Fruit fly (Drosophila melanogaster) whole organism, embryonic: ENCODE results near the gene CG42340.

ENCODE experiments used
- ATbp ChIP-seq: fragments of 200-800 bp; sonication (Bioruptor generic); optimal IDR thresholded peaks from 2 replicates; lab custom pipeline; 2017; ENCODE audit warnings: missing biosample characterization, mild to moderate bottlenecking, missing genetic modification characterization, missing genetic modification reagents
- Aef1 ChIP-seq: fragments of 200-800 bp; sonication (Bioruptor generic); IDR thresholded peaks from 3 replicates; pipeline ENCODE4 v1.3.6; 2022; ENCODE audit warnings: missing biosample characterization, missing genetic modification characterization
- Bgb ChIP-seq: fragments of 200-800 bp; sonication (Bioruptor generic); IDR thresholded peaks from 2 replicates; pipeline ENCODE4 v1.3.6; 2022; ENCODE audit warnings: missing biosample characterization, missing genetic modification characterization; ENCODE audit not compliant: partially characterized antibody
- CG12744 ChIP-seq: fragments of 200-800 bp; sonication (Bioruptor generic); optimal IDR thresholded peaks from 2 replicates; lab custom pipeline; 2016; ENCODE audit warnings: missing biosample characterization, missing genetic modification characterization
- CG14441 ChIP-seq: fragments of 200-800 bp; sonication (Bioruptor generic); IDR thresholded peaks from 2 replicates; pipeline ENCODE4 v1.3.6; 2022; ENCODE audit warnings: missing biosample characterization, missing genetic modification characterization
- CG14860 ChIP-seq: fragments of 200-800 bp; sonication (Bioruptor generic); IDR thresholded peaks from 3 replicates; pipeline ENCODE4 v1.3.6; 2022; ENCODE audit warnings: missing biosample characterization, missing genetic modification characterization; ENCODE audit not compliant: partially characterized antibody
- CG15011 ChIP-seq: fragments of 200-800 bp; sonication (Bioruptor generic); optimal IDR thresholded peaks from 3 replicates; lab custom pipeline; 2018; ENCODE audit warnings: missing biosample characterization, mild to moderate bottlenecking, missing genetic modification characterization
- CG1603 ChIP-seq: fragments of 200-800 bp; sonication (Bioruptor generic); optimal IDR thresholded peaks from 2 replicates; lab custom pipeline; 2019; ENCODE audit warnings: missing biosample characterization, mild to moderate bottlenecking, missing genetic modification characterization, moderate library complexity
- CG2129 ChIP-seq: fragments of 200-800 bp; sonication (Bioruptor generic); IDR thresholded peaks from 2 replicates; pipeline ENCODE4 v1.3.6; 2022; ENCODE audit warnings: missing biosample characterization, missing genetic modification characterization; ENCODE audit not compliant: partially characterized antibody
- CG2712 ChIP-seq: fragments of 200-800 bp; optimal IDR thresholded peaks from 3 replicates; lab custom pipeline; 2019; ENCODE audit warnings: missing biosample characterization, mild to moderate bottlenecking, missing genetic modification characterization, moderate library complexity
- CG31441 ChIP-seq: fragments of 200-800 bp; sonication (Bioruptor generic); IDR thresholded peaks from 2 replicates; pipeline ENCODE4 v1.3.6; 2022; ENCODE audit warnings: missing biosample characterization, missing genetic modification characterization
- CG33213 ChIP-seq: fragments of 200-800 bp; sonication (Bioruptor generic); optimal IDR thresholded peaks from 3 replicates; lab custom pipeline; 2016; ENCODE audit warnings: missing biosample characterization, missing genetic modification characterization
- CG3407 ChIP-seq: fragments of 200-800 bp; sonication (Bioruptor generic); optimal IDR thresholded peaks from 2 replicates; lab custom pipeline; 2018; ENCODE audit warnings: missing biosample characterization, mild to moderate bottlenecking, missing genetic modification characterization
- CG34422 ChIP-seq: fragments of 200-800 bp; sonication (Bioruptor generic); IDR thresholded peaks from 3 replicates; pipeline ENCODE4 v1.3.6; 2022; ENCODE audit warnings: missing biosample characterization, missing genetic modification characterization
- CG3838 ChIP-seq: fragments of 200-800 bp; sonication (Bioruptor generic); optimal IDR thresholded peaks from 3 replicates; lab custom pipeline; 2016; ENCODE audit warnings: missing biosample characterization, missing genetic modification characterization
- CG3995 ChIP-seq: fragments of 200-800 bp; sonication (Bioruptor generic); optimal IDR thresholded peaks from 3 replicates; lab custom pipeline; 2016; ENCODE audit warnings: missing biosample characterization, missing genetic modification characterization
- CG43689 ChIP-seq: fragments of 200-800 bp; sonication (Bioruptor generic); IDR thresholded peaks from 2 replicates; pipeline ENCODE4 v1.3.6; 2022; ENCODE audit warnings: missing biosample characterization, missing genetic modification characterization
- CG4617 ChIP-seq: fragments of 200-800 bp; sonication (Bioruptor generic); optimal IDR thresholded peaks from 3 replicates; lab custom pipeline; 2016; ENCODE audit warnings: missing biosample characterization, missing genetic modification characterization, borderline replicate concordance
- CG6272 ChIP-seq: fragments of 200-800 bp; sonication (Bioruptor generic); IDR thresholded peaks from 2 replicates; pipeline ENCODE4 v1.3.6; 2022; ENCODE audit warnings: missing biosample characterization, missing genetic modification characterization
- CG6654 ChIP-seq: fragments of 200-800 bp; sonication (Bioruptor generic); optimal IDR thresholded peaks from 2 replicates; lab custom pipeline; 2017; ENCODE audit warnings: missing biosample characterization, mild to moderate bottlenecking, missing genetic modification characterization
- CG7745 ChIP-seq: fragments of 200-800 bp; sonication (Bioruptor generic); optimal IDR thresholded peaks from 2 replicates; lab custom pipeline; 2018; ENCODE audit warnings: missing biosample characterization, mild to moderate bottlenecking, missing genetic modification characterization, moderate library complexity
- CG7928 ChIP-seq: fragments of 200-800 bp; sonication (Bioruptor generic); optimal IDR thresholded peaks from 2 replicates; lab custom pipeline; 2017; ENCODE audit warnings: missing biosample characterization, mild to moderate bottlenecking, missing genetic modification characterization
- CG8478 ChIP-seq: fragments of >200 bp; optimal IDR thresholded peaks from 2 replicates; lab custom pipeline; 2018
- CTCF ChIP-seq: fragments of 200-800 bp; sonication (Bioruptor generic); optimal IDR thresholded peaks from 2 replicates; lab custom pipeline; 2017; ENCODE audit warnings: missing biosample characterization, mild to moderate bottlenecking, missing genetic modification characterization, moderate library complexity
- Dek ChIP-seq: fragments of 200-800 bp; sonication (Bioruptor generic); optimal IDR thresholded peaks from 3 replicates; lab custom pipeline; 2019; ENCODE audit warnings: missing biosample characterization, mild to moderate bottlenecking, missing genetic modification characterization, moderate library complexity
- Ets65A ChIP-seq: fragments of 200-800 bp; sonication (Bioruptor generic); peaks from one replicate; lab custom pipeline; 2016; ENCODE audit warnings: missing biosample characterization, missing genetic modification characterization
- Ets97D ChIP-seq: fragments of 200-800 bp; sonication (Bioruptor generic); optimal IDR thresholded peaks from 3 replicates; lab custom pipeline; 2016; ENCODE audit warnings: missing biosample characterization, missing genetic modification characterization
- Fer1 ChIP-seq: fragments of 200-800 bp; sonication (Bioruptor generic); optimal IDR thresholded peaks from 2 replicates; lab custom pipeline; 2017; ENCODE audit warnings: missing biosample characterization, mild to moderate bottlenecking, missing genetic modification characterization
- Hr78 ChIP-seq, 2 experiments: fragments of 200-800 bp in 1 of 2; fragments of >200 bp in 1 of 2; sonication (Bioruptor generic) in 1 of 2; optimal IDR thresholded peaks; 2 replicates each; lab custom pipeline; 2017 to 2019; ENCODE audit warnings: missing biosample characterization in 2 of 2, missing genetic modification characterization in 2 of 2, mild to moderate bottlenecking in 1 of 2, moderate library complexity in 1 of 2
- Lim3 ChIP-seq: fragments of 200-800 bp; sonication (Bioruptor generic); IDR thresholded peaks from 2 replicates; pipeline ENCODE4 v1.3.6; 2022; ENCODE audit warnings: missing biosample characterization, missing genetic modification characterization
- Ravus ChIP-seq: fragments of 200-800 bp; sonication (Bioruptor generic); IDR thresholded peaks from 2 replicates; pipeline ENCODE4 v1.3.6; 2022; ENCODE audit warnings: missing biosample characterization, missing genetic modification characterization
- Rfx ChIP-seq: fragments of 200-800 bp; sonication (Bioruptor generic); IDR thresholded peaks from 2 replicates; pipeline ENCODE4 v1.3.6; 2022; ENCODE audit warnings: missing biosample characterization, missing genetic modification characterization
- Sry-δ ChIP-seq: fragments of 200-800 bp; sonication (Bioruptor generic); optimal IDR thresholded peaks from 2 replicates; lab custom pipeline; 2016; ENCODE audit warnings: missing biosample characterization, missing genetic modification characterization
- Trl ChIP-seq, 3 experiments: fragments of >200 bp in 2 of 3; fragments of 200-800 bp in 1 of 3; sonication (Bioruptor generic) in 1 of 3; optimal IDR thresholded peaks; 2 replicates in 1 of 3; 3 replicates in 2 of 3; lab custom pipeline; 2016 to 2017; ENCODE audit warnings: missing biosample characterization in 1 of 3, missing genetic modification characterization in 1 of 3
- Xbp1 ChIP-seq: fragments of 200-800 bp; sonication (Bioruptor generic); optimal IDR thresholded peaks from 3 replicates; lab custom pipeline; 2016; ENCODE audit warnings: missing biosample characterization, mild to moderate bottlenecking, missing genetic modification characterization
- YL-1 ChIP-seq: fragments of 200-800 bp; sonication (Bioruptor generic); optimal IDR thresholded peaks from 3 replicates; lab custom pipeline; 2017; ENCODE audit warnings: missing biosample characterization, mild to moderate bottlenecking, missing genetic modification characterization
- amos ChIP-seq: fragments of 200-800 bp; sonication (Bioruptor generic); IDR thresholded peaks from 2 replicates; pipeline ENCODE4 v1.3.6; 2022; ENCODE audit warnings: missing biosample characterization, missing genetic modification characterization; ENCODE audit not compliant: partially characterized antibody
- ftz-f1 ChIP-seq: fragments of 200-800 bp; sonication (Bioruptor generic); optimal IDR thresholded peaks from 2 replicates; lab custom pipeline; 2016; ENCODE audit warnings: missing biosample characterization, missing genetic modification characterization
- her ChIP-seq: fragments of 200-800 bp; sonication (Bioruptor generic); optimal IDR thresholded peaks from 2 replicates; lab custom pipeline; 2016; ENCODE audit warnings: missing biosample characterization, missing genetic modification characterization
- lab ChIP-seq: fragments of 200-800 bp; sonication (Bioruptor generic); optimal IDR thresholded peaks from 3 replicates; lab custom pipeline; 2017; ENCODE audit warnings: missing biosample characterization, missing genetic modification characterization, mild to moderate bottlenecking, moderate library complexity, missing genetic modification reagents
- lbe ChIP-seq: fragments of 200-800 bp; sonication (Bioruptor generic); optimal IDR thresholded peaks from 2 replicates; lab custom pipeline; 2016; ENCODE audit warnings: missing biosample characterization, mild to moderate bottlenecking, missing genetic modification characterization
- pho ChIP-seq: fragments of 200-800 bp; sonication (Bioruptor generic); optimal IDR thresholded peaks from 2 replicates; lab custom pipeline; 2016; ENCODE audit warnings: missing biosample characterization, missing genetic modification characterization
- phol ChIP-seq: fragments of 200-800 bp; sonication (Bioruptor generic); optimal IDR thresholded peaks from 3 replicates; lab custom pipeline; 2018; ENCODE audit warnings: missing biosample characterization, mild to moderate bottlenecking, missing genetic modification characterization, moderate library complexity
- pzg ChIP-seq: fragments of 200-800 bp; sonication (Bioruptor generic); optimal IDR thresholded peaks from 3 replicates; lab custom pipeline; 2018; ENCODE audit warnings: missing biosample characterization, mild to moderate bottlenecking, missing genetic modification characterization, moderate library complexity
- sna ChIP-seq: fragments of 200-800 bp; sonication (Bioruptor generic); IDR thresholded peaks from 2 replicates; pipeline ENCODE4 v1.3.6; 2022; ENCODE audit warnings: missing biosample characterization, missing genetic modification characterization; ENCODE audit not compliant: partially characterized antibody
- sqz ChIP-seq: fragments of 200-800 bp; sonication (Bioruptor generic); optimal IDR thresholded peaks from 3 replicates; lab custom pipeline; 2018; ENCODE audit warnings: missing biosample characterization, mild to moderate bottlenecking, missing genetic modification characterization
- stwl ChIP-seq: fragments of 200-800 bp; sonication (Bioruptor generic); optimal IDR thresholded peaks from 3 replicates; lab custom pipeline; 2018; ENCODE audit warnings: missing biosample characterization, mild to moderate bottlenecking, missing genetic modification characterization, moderate library complexity
- tll ChIP-seq, 2 experiments: fragments of 200-800 bp in 1 of 2; fragments of >200 bp in 1 of 2; sonication (Bioruptor generic) in 1 of 2; optimal IDR thresholded peaks; 2 replicates each; lab custom pipeline; 2017 to 2019; ENCODE audit warnings: missing biosample characterization in 2 of 2, missing genetic modification characterization in 2 of 2, mild to moderate bottlenecking in 1 of 2, moderate library complexity in 1 of 2
- ttk ChIP-seq: fragments of 200-800 bp; sonication (Bioruptor generic); IDR thresholded peaks from 2 replicates; pipeline ENCODE4 v2.1.2; 2022; ENCODE audit warnings: missing biosample characterization, missing genetic modification characterization
- unc-4 ChIP-seq: fragments of 200-800 bp; sonication (Bioruptor generic); IDR thresholded peaks from 2 replicates; pipeline ENCODE4 v1.3.6; 2022; ENCODE audit warnings: missing biosample characterization, missing genetic modification characterization; ENCODE audit not compliant: partially characterized antibody

The CG42340 gene

dm6 chrX:6524217-6524616 is at the start of gene CG42340, which contains the start of gene CG3918 (continued):
- TF ChIP-seq CG14860 (GFP tag; lab: Robert Waterston, UW), result 0 out of 3 replicates have a peak, but pooled peaks have one; percentile 42
- TF ChIP-seq CG2712 (tag; lab: Kevin White, UChicago), result peak; percentile 39
- TF ChIP-seq Ravus (GFP tag; lab: Robert Waterston, UW), result no peak
- TF ChIP-seq CG43689, result no peak
- peak; percentile 42; the same call in 1 of the 2 replicates for TF ChIP-seq sna (GFP tag; lab: Robert Waterston, UW)
- no peak for TF ChIP-seq CG6272 (GFP tag; lab: Robert Waterston, UW)
- TF ChIP-seq pho (GFP tag; lab: Kevin White, UChicago), result peak; percentile 28
- TF ChIP-seq Sry-δ (GFP tag; lab: Kevin White, UChicago), result peak; percentile 68
- peak; percentile 34 for TF ChIP-seq lab (GFP tag; lab: Kevin White, UChicago)
- peak; percentile 4 for TF ChIP-seq CG6654 (GFP tag; lab: Kevin White, UChicago)
- peak; percentile 88 for TF ChIP-seq CG1603
- no peak for TF ChIP-seq Hr78 (GFP tag; optimal IDR thresholded peaks at IDR 0.05; lab: Kevin White, UChicago)
- TF ChIP-seq CG8478 (lab: Kevin White, UChicago), result no peak
- TF ChIP-seq CG14441 (GFP tag; lab: Robert Waterston, UW), result no peak
- TF ChIP-seq unc-4 (GFP tag; lab: Robert Waterston, UW), result peak; percentile 43
- TF ChIP-seq Lim3 (GFP tag; lab: Robert Waterston, UW), result no peak
- peak; percentile 7 for TF ChIP-seq Xbp1 (GFP tag; lab: Kevin White, UChicago)
- TF ChIP-seq pzg (GFP tag; lab: Kevin White, UChicago), result peak; percentile 100
- TF ChIP-seq YL-1 (GFP tag; lab: Kevin White, UChicago), result peak; percentile 66
- TF ChIP-seq Fer1, result peak; percentile 38
- no peak for TF ChIP-seq tll (GFP tag; optimal IDR thresholded peaks at IDR 0.05; lab: Kevin White, UChicago)
- TF ChIP-seq Rfx (GFP tag; lab: Robert Waterston, UW), result peak; percentile 60
- TF ChIP-seq Bgb (GFP tag; lab: Robert Waterston, UW), result peak; percentile 75
- no peak for TF ChIP-seq Trl (optimal IDR thresholded peaks at IDR 0.05; lab: Kevin White, UChicago)
- TF ChIP-seq Trl (GFP tag; optimal IDR thresholded peaks at IDR 0.05; lab: Kevin White, UChicago), result no peak
- TF ChIP-seq Ets97D, result peak; percentile 93
- TF ChIP-seq CG12744, result no peak
- peak; percentile 28 for TF ChIP-seq CG3995 (GFP tag; lab: Kevin White, UChicago)
- TF ChIP-seq CG2129 (GFP tag; lab: Robert Waterston, UW), result no peak
- no peak for TF ChIP-seq CG3838 (GFP tag; lab: Kevin White, UChicago)
- TF ChIP-seq Dek, result peak; percentile 13
- TF ChIP-seq stwl (tag; lab: Kevin White, UChicago), result peak; percentile 94
- TF ChIP-seq ttk (GFP tag; lab: Robert Waterston, UW), result no peak
- no peak for TF ChIP-seq lbe (GFP tag; lab: Kevin White, UChicago)
- no peak for TF ChIP-seq ATbp (GFP tag; lab: Kevin White, UChicago)
- peak; percentile 68 for TF ChIP-seq Aef1 (GFP tag; lab: Robert Waterston, UW)
- peak; percentile 66 for TF ChIP-seq amos (GFP tag; lab: Robert Waterston, UW)
- TF ChIP-seq ftz-f1, result peak; percentile 31
- peak; percentile 98 for TF ChIP-seq CG33213 (GFP tag; lab: Kevin White, UChicago)
- TF ChIP-seq Ets65A (GFP tag; lab: Kevin White, UChicago), result no peak
- TF ChIP-seq CG7745, result no peak
- TF ChIP-seq phol, result peak; percentile 67
- peak; percentile 93 for TF ChIP-seq CG4617 (GFP tag; lab: Kevin White, UChicago)
- TF ChIP-seq CG7928 (GFP tag; lab: Kevin White, UChicago), result peak; percentile 21
- peak; percentile 8 for TF ChIP-seq her
- TF ChIP-seq CG34422 (GFP tag; lab: Robert Waterston, UW), result peak; percentile 77; the same call in 2 of the 3 replicates
- no peak for TF ChIP-seq CG15011
- no peak for TF ChIP-seq sqz
- TF ChIP-seq CTCF, result peak; percentile 17
- no peak for TF ChIP-seq CG3407 (GFP tag; lab: Kevin White, UChicago)
- TF ChIP-seq CG31441, result no peak
